Worm (Caenorhabditis elegans) whole organism, L4/young adult: ENCODE results near the gene tbb-2.

Experiments used
- W03F9.2 ChIP-seq: fragments of 150-350 bp; optimal IDR thresholded peaks from 2 replicates; lab custom pipeline; 2014; ENCODE audit warnings: missing biosample characterization, missing genetic modification characterization
- him-1 ChIP-seq: sonication (generic microtip); optimal IDR thresholded peaks from 2 replicates; lab custom pipeline; 2016; ENCODE audit warnings: missing genotype, missing genetic modification reagents, missing genetic modification characterization, missing compliant biosample characterization

ce11 chrIII:4012036-4012435, 5.4 kb downstream of the tbb-2 start, which contains the start of gene C36E8.4:
- TF ChIP-seq him-1 (tag; lab: Kevin White, UChicago) (no peak), W03F9.2 (tag; lab: Kevin White, UChicago) (no peak)
